Worm (Caenorhabditis elegans) whole organism, L4/young adult: ENCODE measurements around the gene F35E8.13.

Source experiments
- W03F9.2 ChIP-seq: fragments of 150-350 bp; optimal IDR thresholded peaks from 2 replicates; lab custom pipeline; 2014; ENCODE audit warnings: missing biosample characterization, missing genetic modification characterization
- dao-5 ChIP-seq: sonication (generic microtip); optimal IDR thresholded peaks from 2 replicates; lab custom pipeline; 2016; ENCODE audit warnings: missing genotype, missing genetic modification characterization, moderate library complexity, missing compliant biosample characterization
- him-1 ChIP-seq: sonication (generic microtip); optimal IDR thresholded peaks from 2 replicates; lab custom pipeline; 2016; ENCODE audit warnings: missing genotype, missing genetic modification reagents, missing genetic modification characterization, missing compliant biosample characterization

ce11 chrV:15955497-15955896, 32.4 kb downstream of the F35E8.13 start, which contains the start of gene srh-186:
- TF ChIP-seq dao-5 (tag; lab: Kevin White, UChicago) (no peak), him-1 (no peak), W03F9.2 (tag; lab: Kevin White, UChicago) (no peak)
